Fruit fly (Drosophila melanogaster): ENCODE results near the gene CG17221.

- peak; percentile 25 for TF ChIP-seq cic (GFP tag; optimal IDR thresholded peaks at IDR 0.05)
- TF ChIP-seq pad (GFP tag; optimal IDR thresholded peaks at IDR 0.05) = no peak
- TF ChIP-seq kay (GFP tag; ENCODE audit: borderline replicate concordance) = no peak
- no peak for TF ChIP-seq Hr96 (GFP tag; optimal IDR thresholded peaks at IDR 0.05)
- no peak for TF ChIP-seq CG7045 (GFP tag; optimal IDR thresholded peaks at IDR 0.05)
- no peak for TF ChIP-seq CG7101 (tag; optimal IDR thresholded peaks at IDR 0.05)
- TF ChIP-seq cnc (optimal IDR thresholded peaks at IDR 0.05) = no peak
- TF ChIP-seq Clk (GFP tag; optimal IDR thresholded peaks at IDR 0.05) = no peak
- TF ChIP-seq Crg-1 (GFP tag; optimal IDR thresholded peaks at IDR 0.05) = no peak
- TF ChIP-seq CG14711 (tag; optimal IDR thresholded peaks at IDR 0.05) = peak; percentile 11
- peak; percentile 58 for TF ChIP-seq Mnt (GFP tag; optimal IDR thresholded peaks at IDR 0.05)
- TF ChIP-seq tj (GFP tag; optimal IDR thresholded peaks at IDR 0.05) = no peak
- TF ChIP-seq CG5204 (GFP tag; optimal IDR thresholded peaks at IDR 0.05) = no peak
- TF ChIP-seq ovo (GFP tag; optimal IDR thresholded peaks at IDR 0.05) = no peak
These were observed 21.6 kb upstream of the CG17221 start, which contains the start of the genes CG17224 and CG17264 for dm6 chr2L:3018212-3018611.
